Worm (Caenorhabditis elegans) whole organism, late embryonic: Measurements from ENCODE around the gene rpl-37.

Experiments
- C08G9.2 ChIP-seq: sonication (generic microtip); optimal IDR thresholded peaks from 2 replicates; lab custom pipeline; 2016; ENCODE audit warnings: mild to moderate bottlenecking, missing genetic modification characterization, moderate library complexity, missing compliant biosample characterization
- C38D4.7 ChIP-seq: fragments of 200-800 bp; sonication (Bioruptor generic); optimal IDR thresholded peaks from 2 replicates; lab custom pipeline; 2018; ENCODE audit warnings: mild to moderate bottlenecking, missing genetic modification characterization, moderate library complexity, missing compliant biosample characterization
- K02D7.2 ChIP-seq: sonication (generic microtip); optimal IDR thresholded peaks from 2 replicates; lab custom pipeline; 2017; ENCODE audit warnings: mild to moderate bottlenecking, missing genetic modification characterization, missing compliant biosample characterization
- ceh-19 ChIP-seq: fragments of 200-800 bp; sonication (Bioruptor generic); optimal IDR thresholded peaks from 2 replicates; lab custom pipeline; 2018; ENCODE audit warnings: mild to moderate bottlenecking, missing genetic modification characterization, missing compliant biosample characterization
- ceh-2 ChIP-seq: sonication (generic microtip); optimal IDR thresholded peaks from 2 replicates; lab custom pipeline; 2016; ENCODE audit warnings: missing genotype, missing genetic modification characterization, missing compliant biosample characterization
- ceh-22 ChIP-seq: sonication (generic microtip); optimal IDR thresholded peaks from 2 replicates; lab custom pipeline; 2017; ENCODE audit warnings: missing biosample characterization, missing genetic modification characterization
- ceh-31 ChIP-seq: sonication (generic microtip); optimal IDR thresholded peaks from 2 replicates; lab custom pipeline; 2016; ENCODE audit warnings: missing genetic modification characterization, missing compliant biosample characterization
- ceh-34 ChIP-seq: sonication (generic microtip); optimal IDR thresholded peaks from 2 replicates; lab custom pipeline; 2016; ENCODE audit warnings: mild to moderate bottlenecking, missing genetic modification characterization, missing compliant biosample characterization
- ceh-45 ChIP-seq: fragments of 200-800 bp; sonication (Bioruptor generic); IDR thresholded peaks from 2 replicates; pipeline ENCODE4 v1.3.6; 2022; ENCODE audit warnings: missing genetic modification reagents, missing genetic modification characterization, missing compliant biosample characterization
- ceh-48 ChIP-seq: sonication (generic microtip); optimal IDR thresholded peaks from 2 replicates; lab custom pipeline; 2016; ENCODE audit warnings: missing genetic modification characterization, inconsistent platforms, missing compliant biosample characterization
- che-1 ChIP-seq: sonication (generic microtip); optimal IDR thresholded peaks from 2 replicates; lab custom pipeline; 2016; ENCODE audit warnings: mild to moderate bottlenecking, missing genetic modification characterization, missing compliant biosample characterization
- dmd-4 ChIP-seq: sonication (generic microtip); optimal IDR thresholded peaks from 2 replicates; lab custom pipeline; 2016; ENCODE audit warnings: borderline replicate concordance, missing genetic modification characterization, missing compliant biosample characterization
- dve-1 ChIP-seq: sonication (generic microtip); optimal IDR thresholded peaks from 2 replicates; lab custom pipeline; 2017; ENCODE audit warnings: antibody characterized with exemption, mild to moderate bottlenecking, missing genetic modification characterization, missing compliant biosample characterization
- elt-4 ChIP-seq: sonication (generic microtip); optimal IDR thresholded peaks from 2 replicates; lab custom pipeline; 2016; ENCODE audit warnings: missing genetic modification characterization, missing compliant biosample characterization
- eyg-1 ChIP-seq: sonication (generic microtip); optimal IDR thresholded peaks from 2 replicates; lab custom pipeline; 2016; ENCODE audit warnings: missing genotype, missing genetic modification characterization, missing compliant biosample characterization
- fkh-10 ChIP-seq: fragments of 150-350 bp; optimal IDR thresholded peaks from 2 replicates; lab custom pipeline; 2014; ENCODE audit warnings: missing biosample characterization, missing genetic modification reagents, missing genetic modification characterization
- fkh-6 ChIP-seq: sonication (generic microtip); optimal IDR thresholded peaks from 2 replicates; lab custom pipeline; 2016; ENCODE audit warnings: missing genetic modification characterization, missing compliant biosample characterization
- gmeb-2 ChIP-seq: sonication (generic microtip); optimal IDR thresholded peaks from 2 replicates; lab custom pipeline; 2016; ENCODE audit warnings: missing genetic modification characterization, inconsistent platforms, missing compliant biosample characterization
- hlh-13 ChIP-seq: fragments of 200-800 bp; sonication (Bioruptor generic); optimal IDR thresholded peaks from 2 replicates; lab custom pipeline; 2018; ENCODE audit warnings: mild to moderate bottlenecking, missing genetic modification characterization, missing compliant biosample characterization
- hlh-30 ChIP-seq: sonication (generic microtip); optimal IDR thresholded peaks from 2 replicates; lab custom pipeline; 2017; ENCODE audit warnings: antibody characterized with exemption, missing genetic modification characterization, missing compliant biosample characterization; ENCODE audit not compliant: insufficient read depth
- hlh-6 ChIP-seq: sonication (generic microtip); optimal IDR thresholded peaks from 2 replicates; lab custom pipeline; 2016; ENCODE audit warnings: missing genotype, missing genetic modification characterization, missing compliant biosample characterization
- hlh-8 ChIP-seq: sonication (generic microtip); optimal IDR thresholded peaks from 2 replicates; lab custom pipeline; 2016; ENCODE audit warnings: missing genotype, missing genetic modification characterization, missing compliant biosample characterization
- lim-6 ChIP-seq: sonication (generic microtip); optimal IDR thresholded peaks from 2 replicates; lab custom pipeline; 2016; ENCODE audit warnings: missing genetic modification characterization, missing compliant biosample characterization
- lin-11 ChIP-seq: fragments of 200-800 bp; sonication (Bioruptor generic); optimal IDR thresholded peaks from 2 replicates; lab custom pipeline; 2018; ENCODE audit warnings: mild to moderate bottlenecking, missing genetic modification characterization, missing compliant biosample characterization
- madf-2 ChIP-seq: sonication (generic microtip); optimal IDR thresholded peaks from 2 replicates; lab custom pipeline; 2017; ENCODE audit warnings: missing genetic modification characterization, missing compliant biosample characterization
- nfya-1 ChIP-seq: sonication (generic microtip); optimal IDR thresholded peaks from 2 replicates; lab custom pipeline; 2017; ENCODE audit warnings: missing genetic modification characterization, mild to moderate bottlenecking, missing compliant biosample characterization, antibody characterized with exemption, moderate library complexity
- nhr-11 ChIP-seq: fragments of 150-350 bp; optimal IDR thresholded peaks from 2 replicates; lab custom pipeline; 2014; ENCODE audit warnings: missing biosample characterization, missing genetic modification characterization
- pax-1 ChIP-seq: fragments of 150-350 bp; optimal IDR thresholded peaks from 2 replicates; lab custom pipeline; 2014; ENCODE audit warnings: missing biosample characterization, missing genetic modification characterization
- pros-1 ChIP-seq: fragments of 150-350 bp; optimal IDR thresholded peaks from 2 replicates; lab custom pipeline; 2014; ENCODE audit warnings: missing biosample characterization, missing genetic modification reagents, missing genetic modification characterization
- rnt-1 ChIP-seq: sonication (generic microtip); optimal IDR thresholded peaks from 2 replicates; lab custom pipeline; 2016; ENCODE audit warnings: missing genetic modification characterization, missing compliant biosample characterization
- sdc-2 ChIP-seq: sonication (generic microtip); optimal IDR thresholded peaks from 2 replicates; lab custom pipeline; 2016; ENCODE audit warnings: missing genotype, missing genetic modification characterization, missing compliant biosample characterization
- syd-9 ChIP-seq: sonication (generic microtip); optimal IDR thresholded peaks from 2 replicates; lab custom pipeline; 2016; ENCODE audit warnings: mild to moderate bottlenecking, missing genetic modification characterization, moderate library complexity, missing compliant biosample characterization
- tbx-2 ChIP-seq: sonication (generic microtip); optimal IDR thresholded peaks from 2 replicates; lab custom pipeline; 2016; ENCODE audit warnings: missing genetic modification characterization, missing compliant biosample characterization
- tbx-7 ChIP-seq: sonication (generic microtip); optimal IDR thresholded peaks from 2 replicates; lab custom pipeline; 2016; ENCODE audit warnings: missing genotype, missing genetic modification characterization, missing compliant biosample characterization
- unc-3 ChIP-seq, 2 experiments: fragments of 200-800 bp in 1 of 2; sonication (Bioruptor generic) in 1 of 2; sonication (generic microtip) in 1 of 2; conservative IDR thresholded peaks in 1 of 2; optimal IDR thresholded peaks in 1 of 2; 2 replicates each; pipeline versions ENCODE4 v1.3.6 to Lab custom; 2016 to 2022; ENCODE audit warnings: missing compliant biosample characterization in 2 of 2, missing genetic modification characterization in 2 of 2, missing genetic modification reagents in 1 of 2
- unc-42 ChIP-seq: sonication (generic microtip); optimal IDR thresholded peaks from 2 replicates; lab custom pipeline; 2016; ENCODE audit warnings: missing genotype, missing genetic modification characterization, missing compliant biosample characterization
- unc-55 ChIP-seq: sonication (generic microtip); optimal IDR thresholded peaks from 2 replicates; lab custom pipeline; 2017; ENCODE audit warnings: missing biosample characterization, missing genetic modification reagents, missing genetic modification characterization
- unc-86 ChIP-seq: sonication (generic microtip); optimal IDR thresholded peaks from 2 replicates; lab custom pipeline; 2016; ENCODE audit warnings: missing genetic modification characterization, missing compliant biosample characterization
- zip-5 ChIP-seq: sonication (generic microtip); optimal IDR thresholded peaks from 2 replicates; lab custom pipeline; 2016; ENCODE audit warnings: missing genetic modification characterization, missing compliant biosample characterization

The rpl-37 gene

DNA sequence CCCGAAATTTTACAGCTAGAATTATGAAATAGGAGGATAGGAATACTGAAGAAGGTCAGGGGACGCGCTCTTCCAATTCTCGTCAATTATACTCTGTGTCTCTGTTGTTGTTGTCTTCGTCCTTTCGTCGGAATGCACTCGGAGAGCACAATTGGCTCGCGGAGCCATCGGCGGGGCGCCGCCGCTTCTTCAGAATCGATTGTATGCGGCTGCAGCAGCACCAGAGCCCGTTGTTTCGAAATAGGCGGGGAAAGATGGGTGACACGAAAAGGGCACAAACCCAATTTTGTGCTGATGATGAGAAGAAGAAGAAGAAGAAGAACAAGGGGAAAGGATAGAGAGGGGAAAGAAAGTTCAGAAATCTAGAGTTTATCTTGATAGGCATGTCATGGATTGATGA lies 13.7 kb downstream of the rpl-37 start:
- TF ChIP-seq nfya-1 (tag; lab: Kevin White, UChicago) (peak; percentile 23), unc-42 (peak; percentile 73), ceh-31 (tag; lab: Kevin White, UChicago) (peak; percentile 55), ceh-48 (tag; lab: Kevin White, UChicago) (peak; percentile 58), hlh-6 (tag; lab: Kevin White, UChicago) (no peak)

DNA sequence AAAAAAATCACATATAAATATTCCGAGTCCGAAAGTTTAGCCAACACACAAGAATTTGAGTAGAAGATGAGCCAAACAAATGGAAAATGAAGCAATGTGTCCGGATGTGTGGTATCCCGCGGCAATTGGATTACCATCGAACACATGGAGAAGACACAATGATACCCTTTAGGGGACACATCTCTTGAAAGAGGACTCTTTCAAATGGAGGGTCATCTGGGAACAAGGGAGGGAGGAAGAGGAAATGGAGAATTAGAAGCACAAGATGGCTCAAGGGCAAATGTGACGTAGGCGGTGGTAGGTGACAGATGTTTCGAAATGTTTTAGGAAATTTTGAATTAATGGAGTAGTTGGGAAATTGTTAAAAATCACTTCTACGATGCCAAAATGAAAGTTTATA lies 14.6 kb downstream of the rpl-37 start:
- no peak for TF ChIP-seq nhr-11 (tag; lab: Kevin White, UChicago)
- no peak for TF ChIP-seq ceh-45 (GFP tag; lab: Robert Waterston, UW)
- TF ChIP-seq sdc-2 (tag; lab: Kevin White, UChicago), result no peak
- TF ChIP-seq elt-4, result no peak
- TF ChIP-seq fkh-10 (GFP tag; lab: Kevin White, UChicago), result peak; percentile 23
- no peak for TF ChIP-seq hlh-8 (tag; lab: Kevin White, UChicago)
- TF ChIP-seq che-1 (tag; lab: Kevin White, UChicago), result no peak
- no peak for TF ChIP-seq syd-9 (tag; lab: Kevin White, UChicago)
- TF ChIP-seq ceh-19 (GFP tag; lab: Kevin White, UChicago), result no peak
- no peak for TF ChIP-seq zip-5 (tag; lab: Kevin White, UChicago)
- TF ChIP-seq C38D4.7 (GFP tag; lab: Kevin White, UChicago), result no peak
- TF ChIP-seq dmd-4 (tag; lab: Kevin White, UChicago), result no peak
- no peak for TF ChIP-seq C08G9.2 (tag; lab: Kevin White, UChicago)
- no peak for TF ChIP-seq pax-1 (tag; lab: Kevin White, UChicago)
- TF ChIP-seq unc-42, result peak; percentile 92
- TF ChIP-seq eyg-1, result no peak
- TF ChIP-seq ceh-34 (tag; lab: Kevin White, UChicago), result peak; percentile 7
- no peak for TF ChIP-seq hlh-30 (tag; lab: Kevin White, UChicago)
- no peak for TF ChIP-seq lim-6
- TF ChIP-seq hlh-6 (tag; lab: Kevin White, UChicago), result no peak
- peak; percentile 67 for TF ChIP-seq ceh-31 (tag; lab: Kevin White, UChicago)
- no peak for TF ChIP-seq ceh-22 (tag; lab: Kevin White, UChicago)
- no peak for TF ChIP-seq nfya-1 (tag; lab: Kevin White, UChicago)
- no peak for TF ChIP-seq unc-3 (GFP tag; conservative IDR thresholded peaks at IDR 0.05; lab: Robert Waterston, UW)
- no peak for TF ChIP-seq unc-3 (tag; optimal IDR thresholded peaks at IDR 0.05; lab: Kevin White, UChicago)
- no peak for TF ChIP-seq lin-11 (tag; lab: Kevin White, UChicago)

DNA sequence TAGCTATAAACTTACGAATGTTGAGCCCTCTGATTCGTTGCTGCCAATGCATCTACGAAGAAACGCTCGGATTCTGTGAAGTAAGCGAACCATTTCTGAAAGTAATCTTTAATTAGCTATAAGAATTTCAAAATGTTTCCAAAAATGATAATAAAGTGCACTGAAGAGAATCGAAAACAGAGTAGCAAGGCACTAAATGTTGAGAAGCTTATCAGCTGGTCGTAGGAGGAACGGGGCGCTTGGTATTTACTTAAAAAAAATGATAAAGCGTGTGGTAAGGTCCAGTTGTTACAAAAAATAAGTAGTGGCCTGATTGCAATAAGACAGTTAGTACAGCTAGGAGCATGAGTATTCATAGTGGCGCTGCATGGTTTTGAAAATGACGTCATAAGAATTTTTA lies 17.9 kb downstream of the rpl-37 start, which contains the start of gene C54C6.7:
Gene C54C6.7 (minus strand): TSS at position 101 of the 400 bp plus-strand sequence.
- no peak for TF ChIP-seq ceh-19 (GFP tag; lab: Kevin White, UChicago)

DNA sequence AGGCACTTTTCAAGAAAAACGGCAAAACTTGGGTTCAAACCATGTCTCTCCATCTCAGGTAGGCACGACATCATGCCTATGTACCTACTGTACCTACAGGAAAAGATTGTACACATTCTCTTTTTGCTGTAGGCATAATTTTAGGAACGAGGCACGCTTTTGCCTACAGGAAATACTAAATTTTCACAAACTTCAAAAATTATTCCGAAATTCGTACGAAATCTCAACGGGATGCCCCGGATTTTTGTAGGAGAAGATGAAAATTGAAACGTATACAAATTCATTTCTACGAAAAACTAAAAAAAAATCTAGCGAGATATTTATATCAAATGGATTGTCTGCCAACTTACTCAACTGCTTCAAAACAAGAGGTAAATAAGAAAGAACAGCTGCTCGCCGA lies 19.6 kb downstream of the rpl-37 start, which contains the start of gene C54C6.11:
Gene C54C6.11 (plus strand): TSS at position 301 of the 400 bp plus-strand sequence.
- no peak for TF ChIP-seq K02D7.2 (tag; lab: Kevin White, UChicago)
- TF ChIP-seq tbx-7 (tag; lab: Kevin White, UChicago), result no peak
- TF ChIP-seq unc-86 (tag; lab: Kevin White, UChicago), result no peak
- no peak for TF ChIP-seq tbx-2 (tag; lab: Kevin White, UChicago)

DNA sequence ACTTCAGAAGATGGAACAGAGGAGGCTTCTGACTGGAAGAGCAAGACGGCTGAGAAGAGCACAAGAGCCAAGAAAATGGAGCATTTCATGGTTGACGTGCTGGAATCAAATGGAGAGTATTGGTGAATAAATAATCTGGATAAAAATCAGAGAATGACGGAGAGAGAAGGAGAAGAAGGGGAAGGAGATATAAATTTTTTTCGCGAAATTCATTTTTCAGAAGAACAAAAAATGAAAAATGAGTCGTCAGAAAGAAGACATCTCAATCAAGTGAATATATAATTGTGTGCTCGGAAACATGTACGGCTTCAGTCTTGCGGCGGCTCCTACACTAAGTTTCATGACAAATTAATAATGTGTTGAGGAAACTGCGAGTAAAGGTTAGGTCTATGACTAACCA lies 21.3 kb downstream of the rpl-37 start, which contains the start of gene C54C6.5:
Gene C54C6.5 (minus strand): TSS at position 101 of the 400 bp plus-strand sequence.
- TF ChIP-seq dmd-4 (tag; lab: Kevin White, UChicago), result no peak
- no peak for TF ChIP-seq ceh-2
- TF ChIP-seq madf-2 (tag; lab: Kevin White, UChicago), result no peak
- TF ChIP-seq ceh-31 (tag; lab: Kevin White, UChicago), result no peak
- TF ChIP-seq tbx-2 (tag; lab: Kevin White, UChicago), result no peak
- no peak for TF ChIP-seq dve-1
- TF ChIP-seq unc-3 (GFP tag; conservative IDR thresholded peaks at IDR 0.05; lab: Robert Waterston, UW), result no peak
- TF ChIP-seq unc-3 (tag; optimal IDR thresholded peaks at IDR 0.05; lab: Kevin White, UChicago), result no peak
- no peak for TF ChIP-seq gmeb-2
- TF ChIP-seq pros-1 (tag; lab: Kevin White, UChicago), result no peak
- TF ChIP-seq hlh-13 (GFP tag; lab: Kevin White, UChicago), result no peak
- no peak for TF ChIP-seq che-1 (tag; lab: Kevin White, UChicago)
- no peak for TF ChIP-seq unc-55
- TF ChIP-seq rnt-1 (tag; lab: Kevin White, UChicago), result no peak
- TF ChIP-seq ceh-48 (tag; lab: Kevin White, UChicago), result no peak
- TF ChIP-seq fkh-6, result no peak
- TF ChIP-seq ceh-34 (tag; lab: Kevin White, UChicago), result no peak
